Worm (Caenorhabditis elegans): ENCODE results near the gene txbp-3.

The txbp-3 gene

ce11 chrIII:5023642-5024041 is 23.6 kb downstream of the txbp-3 start (continued):
- no peak for TF ChIP-seq mel-28 (tag; optimal IDR thresholded peaks at IDR 0.05; ENCODE audit: borderline replicate concordance)
- no peak for TF ChIP-seq hsf-1 (GFP tag; IDR thresholded peaks at IDR 0.05)
- no peak for TF ChIP-seq F57C9.4 (tag; optimal IDR thresholded peaks at IDR 0.05)

ce11 chrIII:5022964-5023363 is 24.3 kb downstream of the txbp-3 start, which contains the start of gene R144.13:
R144.13 (plus strand) TSS chrIII:5023264.
- no peak for TF ChIP-seq dpl-1 (GFP tag; optimal IDR thresholded peaks at IDR 0.05)
- TF ChIP-seq mcd-1 (GFP tag; IDR thresholded peaks at IDR 0.05): no peak

- TF ChIP-seq nfya-1 (tag; optimal IDR thresholded peaks at IDR 0.05; ENCODE audit: borderline replicate concordance, insufficient read depth): no peak
- TF ChIP-seq ceh-91 (GFP tag; IDR thresholded peaks at IDR 0.05): no peak
- no peak for TF ChIP-seq lir-1 (GFP tag; conservative IDR thresholded peaks at IDR 0.05)
- TF ChIP-seq rpc-1 (optimal IDR thresholded peaks at IDR 0.05): no peak
- TF ChIP-seq rpc-1 (tag; optimal IDR thresholded peaks at IDR 0.05): no peak
- TF ChIP-seq snpc-1.1 (tag; optimal IDR thresholded peaks at IDR 0.05; ENCODE audit: insufficient read depth): no peak
- TF ChIP-seq mcd-1 (GFP tag; IDR thresholded peaks at IDR 0.05): no peak
- no peak for TF ChIP-seq hlh-12 (tag; optimal IDR thresholded peaks at IDR 0.05)
- no peak for TF ChIP-seq D2030.7 (GFP tag; IDR thresholded peaks at IDR 0.05)
- TF ChIP-seq pbrm-1 (GFP tag; IDR thresholded peaks at IDR 0.05): no peak
- no peak for TF ChIP-seq repo-1 (tag; optimal IDR thresholded peaks at IDR 0.05)
- TF ChIP-seq ceh-58 (GFP tag; IDR thresholded peaks at IDR 0.05): no peak
- no peak for TF ChIP-seq ztf-25 (GFP tag; IDR thresholded peaks at IDR 0.05)
- no peak for TF ChIP-seq ZK185.1 (tag; optimal IDR thresholded peaks at IDR 0.05; ENCODE audit: poor library complexity, severe bottlenecking)
- TF ChIP-seq ama-1 (optimal IDR thresholded peaks at IDR 0.05): no peak
- no peak for TF ChIP-seq ama-1 (GFP tag; optimal IDR thresholded peaks at IDR 0.05)
- no peak for TF ChIP-seq K12H6.12 (tag; optimal IDR thresholded peaks at IDR 0.05)
- TF ChIP-seq sdz-38 (tag; optimal IDR thresholded peaks at IDR 0.05): no peak
- no peak for TF ChIP-seq attf-5 (GFP tag; optimal IDR thresholded peaks at IDR 0.05)
- no peak for TF ChIP-seq rcor-1 (GFP tag; IDR thresholded peaks at IDR 0.05)
- no peak for TF ChIP-seq ztf-3 (GFP tag; optimal IDR thresholded peaks at IDR 0.05)
Measured at ce11 chrIII:5021689-5022088, 25.6 kb downstream of the txbp-3 start, which contains the start of gene R144.3. R144.3 (plus strand) TSS chrIII:5021989.

ce11 chrIII:5020924-5021323 is 26.3 kb downstream of the txbp-3 start, which contains the start of gene mdt-11:
mdt-11 (plus strand) TSS chrIII:5021224.
- no peak for TF ChIP-seq sdz-38 (tag; optimal IDR thresholded peaks at IDR 0.05)
- TF ChIP-seq attf-6 (GFP tag; IDR thresholded peaks at IDR 0.05): no peak
- TF ChIP-seq bed-2 (GFP tag; IDR thresholded peaks at IDR 0.05): no peak
- TF ChIP-seq ceh-58 (GFP tag; IDR thresholded peaks at IDR 0.05): no peak
- TF ChIP-seq madf-6 (GFP tag; IDR thresholded peaks at IDR 0.05): no peak
- TF ChIP-seq let-607 (tag; optimal IDR thresholded peaks at IDR 0.05): no peak
- no peak for TF ChIP-seq lsl-1 (GFP tag; optimal IDR thresholded peaks at IDR 0.05)
- TF ChIP-seq lin-40 (tag; optimal IDR thresholded peaks at IDR 0.05): no peak
- TF ChIP-seq ceh-79 (tag; optimal IDR thresholded peaks at IDR 0.05): no peak
- no peak for TF ChIP-seq egl-18 (GFP tag; IDR thresholded peaks at IDR 0.05)
- TF ChIP-seq F52B5.7 (tag; optimal IDR thresholded peaks at IDR 0.05): no peak
- no peak for TF ChIP-seq aptf-2 (GFP tag; conservative IDR thresholded peaks at IDR 0.05)
- no peak for TF ChIP-seq athp-1 (tag; optimal IDR thresholded peaks at IDR 0.05)
- no peak for TF ChIP-seq lag-1 (GFP tag; IDR thresholded peaks at IDR 0.05)
- no peak for TF ChIP-seq ekl-4 (GFP tag; IDR thresholded peaks at IDR 0.05)
- TF ChIP-seq atf-7 (tag; optimal IDR thresholded peaks at IDR 0.05): no peak
- no peak for TF ChIP-seq nhr-120 (GFP tag; IDR thresholded peaks at IDR 0.05)
- TF ChIP-seq F37B4.10 (GFP tag; IDR thresholded peaks at IDR 0.05): no peak

Measured in whole organism, young adult.